Worm (Caenorhabditis elegans) whole organism, young adult: ENCODE results near the gene F54D12.8.

Experiments used
- B0261.1 ChIP-seq: sonication (generic microtip); optimal IDR thresholded peaks from 2 replicates; lab custom pipeline; 2016; ENCODE audit warnings: mild to moderate bottlenecking, missing genetic modification characterization, moderate library complexity, missing compliant biosample characterization
- B0336.3 ChIP-seq: fragments of 200-800 bp; sonication (Bioruptor generic); IDR thresholded peaks from 2 replicates; pipeline ENCODE4 v1.3.6; 2022; ENCODE audit warnings: missing genetic modification characterization, missing compliant biosample characterization
- F22D6.2 ChIP-seq: sonication (generic microtip); optimal IDR thresholded peaks from 2 replicates; lab custom pipeline; 2016; ENCODE audit warnings: mild to moderate bottlenecking, missing genetic modification characterization, missing compliant biosample characterization
- F39B2.1 ChIP-seq: fragments of 200-800 bp; sonication (Bioruptor generic); IDR thresholded peaks from 2 replicates; pipeline ENCODE4 v1.3.6; 2022; ENCODE audit warnings: missing genetic modification reagents, missing genetic modification characterization, missing compliant biosample characterization
- F49E8.2 ChIP-seq: sonication (generic microtip); optimal IDR thresholded peaks from 3 replicates; lab custom pipeline; 2017; ENCODE audit warnings: missing genetic modification characterization, mild to moderate bottlenecking, missing compliant biosample characterization, antibody characterized with exemption, moderate library complexity; ENCODE audit not compliant: insufficient read depth
- F52B5.7 ChIP-seq: sonication (generic microtip); optimal IDR thresholded peaks from 2 replicates; lab custom pipeline; 2016; ENCODE audit warnings: mild to moderate bottlenecking, missing genetic modification characterization, missing compliant biosample characterization
- K11D2.4 ChIP-seq: fragments of 200-800 bp; sonication (Bioruptor generic); IDR thresholded peaks from 2 replicates; pipeline ENCODE4 v1.3.6; 2022; ENCODE audit warnings: missing genetic modification reagents, missing genetic modification characterization, missing compliant biosample characterization
- aptf-3 ChIP-seq: fragments of 200-800 bp; sonication (Bioruptor generic); IDR thresholded peaks from 2 replicates; pipeline ENCODE4 v1.3.6; 2022; ENCODE audit warnings: missing genetic modification characterization, missing compliant biosample characterization
- atf-7 ChIP-seq: sonication (generic microtip); optimal IDR thresholded peaks from 2 replicates; lab custom pipeline; 2017; ENCODE audit warnings: mild to moderate bottlenecking, missing genetic modification characterization, missing compliant biosample characterization
- attf-6 ChIP-seq: fragments of 200-800 bp; sonication (Bioruptor generic); IDR thresholded peaks from 2 replicates; pipeline ENCODE4 v1.3.6; 2022; ENCODE audit warnings: missing genetic modification reagents, missing genetic modification characterization, missing compliant biosample characterization
- ccch-3 ChIP-seq: fragments of 200-800 bp; sonication (Bioruptor generic); optimal IDR thresholded peaks from 2 replicates; lab custom pipeline; 2018; ENCODE audit warnings: mild to moderate bottlenecking, missing genetic modification characterization, missing compliant biosample characterization
- ceh-58 ChIP-seq: fragments of 200-800 bp; sonication (Bioruptor generic); IDR thresholded peaks from 2 replicates; pipeline ENCODE4 v1.3.6; 2022; ENCODE audit warnings: missing genetic modification characterization, missing compliant biosample characterization
- ceh-79 ChIP-seq: sonication (generic microtip); optimal IDR thresholded peaks from 2 replicates; lab custom pipeline; 2017; ENCODE audit warnings: mild to moderate bottlenecking, missing genetic modification characterization, missing compliant biosample characterization
- chd-7 ChIP-seq: sonication (generic microtip); optimal IDR thresholded peaks from 2 replicates; lab custom pipeline; 2016; ENCODE audit warnings: mild to moderate bottlenecking, missing genetic modification characterization, moderate library complexity, missing compliant biosample characterization
- die-1 ChIP-seq: sonication (generic microtip); optimal IDR thresholded peaks from 2 replicates; lab custom pipeline; 2016; ENCODE audit warnings: missing genotype, mild to moderate bottlenecking, missing genetic modification characterization, missing compliant biosample characterization
- dox-1 ChIP-seq: fragments of 200-800 bp; sonication (Bioruptor generic); IDR thresholded peaks from 2 replicates; pipeline ENCODE4 v1.3.6; 2022; ENCODE audit warnings: missing genetic modification reagents, missing genetic modification characterization, missing compliant biosample characterization
- dpff-1 ChIP-seq: sonication (generic microtip); optimal IDR thresholded peaks from 2 replicates; lab custom pipeline; 2017; ENCODE audit warnings: mild to moderate bottlenecking, missing genetic modification characterization, missing compliant biosample characterization
- egl-18 ChIP-seq: fragments of 200-800 bp; sonication (Bioruptor generic); IDR thresholded peaks from 2 replicates; pipeline ENCODE4 v1.3.6; 2022; ENCODE audit warnings: missing genetic modification reagents, missing genetic modification characterization, missing compliant biosample characterization
- egl-44 ChIP-seq: fragments of 200-800 bp; sonication (Bioruptor generic); IDR thresholded peaks from 2 replicates; pipeline ENCODE4 v1.3.6; 2022; ENCODE audit warnings: missing genetic modification reagents, missing genetic modification characterization, missing compliant biosample characterization
- egrh-3 ChIP-seq: fragments of 200-800 bp; sonication (Bioruptor generic); IDR thresholded peaks from 2 replicates; pipeline ENCODE4 v1.3.6; 2022; ENCODE audit warnings: missing genetic modification reagents, missing genetic modification characterization, missing compliant biosample characterization
- ets-4 ChIP-seq: fragments of 200-800 bp; sonication (Bioruptor generic); optimal IDR thresholded peaks from 2 replicates; lab custom pipeline; 2018; ENCODE audit warnings: mild to moderate bottlenecking, missing genetic modification characterization, missing compliant biosample characterization
- gei-17 ChIP-seq: fragments of 200-800 bp; sonication (Bioruptor generic); optimal IDR thresholded peaks from 2 replicates; lab custom pipeline; 2018; ENCODE audit warnings: mild to moderate bottlenecking, missing genetic modification characterization, missing compliant biosample characterization
- him-1 ChIP-seq: sonication (generic microtip); optimal IDR thresholded peaks from 2 replicates; lab custom pipeline; 2016; ENCODE audit warnings: missing genotype, missing genetic modification reagents, missing genetic modification characterization, missing compliant biosample characterization
- hmg-1.2 ChIP-seq: fragments of 200-800 bp; sonication (Bioruptor generic); IDR thresholded peaks from 2 replicates; pipeline ENCODE4 v1.3.6; 2022; ENCODE audit warnings: missing genetic modification reagents, missing genetic modification characterization, missing compliant biosample characterization
- hrde-1 ChIP-seq: sonication (generic microtip); optimal IDR thresholded peaks from 2 replicates; lab custom pipeline; 2016; ENCODE audit warnings: missing genetic modification characterization, mild to moderate bottlenecking, missing compliant biosample characterization, moderate library complexity, missing genotype, missing genetic modification reagents, borderline replicate concordance
- hsf-1 ChIP-seq: fragments of 200-800 bp; sonication (Bioruptor generic); IDR thresholded peaks from 2 replicates; pipeline ENCODE4 v1.3.6; 2022; ENCODE audit warnings: missing genetic modification reagents, missing genetic modification characterization, missing compliant biosample characterization
- lag-1 ChIP-seq: fragments of 200-800 bp; sonication (Bioruptor generic); IDR thresholded peaks from 2 replicates; pipeline ENCODE4 v1.3.6; 2022; ENCODE audit warnings: missing genetic modification reagents, missing genetic modification characterization, missing compliant biosample characterization
- let-526 ChIP-seq: fragments of 200-800 bp; sonication (Bioruptor generic); IDR thresholded peaks from 2 replicates; pipeline ENCODE4 v1.3.6; 2022; ENCODE audit warnings: missing genetic modification reagents, missing genetic modification characterization, missing compliant biosample characterization
- lin-40 ChIP-seq: sonication (generic microtip); optimal IDR thresholded peaks from 2 replicates; lab custom pipeline; 2016; ENCODE audit warnings: missing genetic modification characterization, mild to moderate bottlenecking, missing compliant biosample characterization, missing genotype, missing genetic modification reagents
- lin-54 ChIP-seq: fragments of 200-800 bp; sonication (Bioruptor generic); optimal IDR thresholded peaks from 2 replicates; lab custom pipeline; 2018; ENCODE audit warnings: mild to moderate bottlenecking, missing genetic modification characterization, missing compliant biosample characterization
- lsl-1 ChIP-seq: fragments of 200-800 bp; sonication (Bioruptor generic); optimal IDR thresholded peaks from 2 replicates; lab custom pipeline; 2018; ENCODE audit warnings: mild to moderate bottlenecking, missing genetic modification characterization, moderate library complexity, missing compliant biosample characterization
- madf-10 ChIP-seq: sonication (generic microtip); optimal IDR thresholded peaks from 2 replicates; lab custom pipeline; 2016; ENCODE audit warnings: mild to moderate bottlenecking, missing genetic modification characterization, missing compliant biosample characterization
- madf-3 ChIP-seq: fragments of 200-800 bp; sonication (Bioruptor generic); IDR thresholded peaks from 2 replicates; pipeline ENCODE4 v1.3.6; 2022; ENCODE audit warnings: missing genetic modification reagents, missing genetic modification characterization, missing compliant biosample characterization
- madf-8 ChIP-seq: fragments of 200-800 bp; sonication (Bioruptor generic); conservative IDR thresholded peaks from 2 replicates; pipeline ENCODE4 v1.3.6; 2022; ENCODE audit warnings: missing genetic modification reagents, missing genetic modification characterization, missing compliant biosample characterization
- mel-28 ChIP-seq: sonication (generic microtip); optimal IDR thresholded peaks from 2 replicates; lab custom pipeline; 2016; ENCODE audit warnings: borderline replicate concordance, mild to moderate bottlenecking, missing genetic modification characterization, missing compliant biosample characterization
- nfya-1 ChIP-seq: sonication (generic microtip); optimal IDR thresholded peaks from 2 replicates; lab custom pipeline; 2017; ENCODE audit warnings: antibody characterized with exemption, missing compliant biosample characterization, missing genetic modification characterization, borderline replicate concordance; ENCODE audit not compliant: insufficient read depth
- nhr-179 ChIP-seq: sonication (generic microtip); optimal IDR thresholded peaks from 2 replicates; lab custom pipeline; 2016; ENCODE audit warnings: mild to moderate bottlenecking, missing genetic modification characterization, missing compliant biosample characterization
- nhr-27 ChIP-seq: fragments of 200-800 bp; sonication (Bioruptor generic); optimal IDR thresholded peaks from 2 replicates; lab custom pipeline; 2018; ENCODE audit warnings: mild to moderate bottlenecking, missing genetic modification characterization, moderate library complexity, missing compliant biosample characterization
- rec-8 ChIP-seq, 2 experiments: sonication (generic microtip); optimal IDR thresholded peaks; 2 replicates each; lab custom pipeline; 2016; ENCODE audit warnings: mild to moderate bottlenecking in 2 of 2, missing genetic modification characterization in 2 of 2, missing genetic modification reagents in 2 of 2, missing genotype in 2 of 2, missing biosample characterization in 1 of 2, missing compliant biosample characterization in 1 of 2, moderate library complexity in 1 of 2
- repo-1 ChIP-seq: sonication (generic microtip); optimal IDR thresholded peaks from 2 replicates; lab custom pipeline; 2017; ENCODE audit warnings: mild to moderate bottlenecking, missing genetic modification characterization, missing compliant biosample characterization
- sea-2 ChIP-seq: fragments of 200-800 bp; sonication (Bioruptor generic); IDR thresholded peaks from 2 replicates; pipeline ENCODE4 v1.3.6; 2022; ENCODE audit warnings: missing genetic modification characterization, missing compliant biosample characterization
- tbp1 ChIP-seq: fragments of 200-800 bp; sonication (Bioruptor generic); optimal IDR thresholded peaks from 2 replicates; lab custom pipeline; 2018; ENCODE audit warnings: mild to moderate bottlenecking, missing genetic modification characterization, missing compliant biosample characterization
- tbx-9 ChIP-seq: sonication (generic microtip); optimal IDR thresholded peaks from 2 replicates; lab custom pipeline; 2016; ENCODE audit warnings: borderline replicate concordance, missing genetic modification characterization, inconsistent platforms, missing compliant biosample characterization
- unc-130 ChIP-seq: sonication (generic microtip); optimal IDR thresholded peaks from 2 replicates; lab custom pipeline; 2016; ENCODE audit warnings: missing genetic modification reagents, missing genetic modification characterization, missing compliant biosample characterization
- xnd-1 ChIP-seq: sonication (generic microtip); optimal IDR thresholded peaks from 2 replicates; lab custom pipeline; 2016; ENCODE audit warnings: missing genotype, missing genetic modification reagents, missing genetic modification characterization, missing compliant biosample characterization
- ztf-25 ChIP-seq: fragments of 200-800 bp; sonication (Bioruptor generic); IDR thresholded peaks from 2 replicates; pipeline ENCODE4 v1.3.6; 2022; ENCODE audit warnings: missing genetic modification reagents, missing genetic modification characterization, missing compliant biosample characterization
- ztf-26 ChIP-seq: sonication (generic microtip); optimal IDR thresholded peaks from 2 replicates; lab custom pipeline; 2017; ENCODE audit warnings: missing genetic modification characterization, missing compliant biosample characterization
- ztf-6 ChIP-seq: fragments of 200-800 bp; sonication (Bioruptor generic); IDR thresholded peaks from 2 replicates; pipeline ENCODE4 v1.3.6; 2022; ENCODE audit warnings: missing genetic modification reagents, missing genetic modification characterization, missing compliant biosample characterization

The F54D12.8 gene

ce11 chrII:1437449-1438335 is 39.9 kb upstream of the F54D12.8 start, which contains the start of gene nol-6 (continued):
- TF ChIP-seq atf-7 = no peak
- no peak for TF ChIP-seq F49E8.2 (tag; lab: Kevin White, UChicago)
- TF ChIP-seq hsf-1 (GFP tag; lab: Robert Waterston, UW) = no peak
- TF ChIP-seq tbx-9 (tag; lab: Kevin White, UChicago) = no peak
- no peak for TF ChIP-seq chd-7
- TF ChIP-seq sea-2 (GFP tag; lab: Robert Waterston, UW) = no peak
- TF ChIP-seq egl-18 (GFP tag; lab: Robert Waterston, UW) = no peak
- TF ChIP-seq die-1 (tag; lab: Kevin White, UChicago) = no peak
- no peak for TF ChIP-seq egl-44 (GFP tag; lab: Robert Waterston, UW)
- TF ChIP-seq aptf-3 = no peak
- no peak for TF ChIP-seq him-1 (tag; lab: Kevin White, UChicago)
- no peak for TF ChIP-seq madf-10 (tag; lab: Kevin White, UChicago)
- no peak for TF ChIP-seq ccch-3 (GFP tag; lab: Kevin White, UChicago)
- no peak for TF ChIP-seq B0336.3 (GFP tag; lab: Robert Waterston, UW)
- no peak for TF ChIP-seq mel-28 (tag; lab: Kevin White, UChicago)
- TF ChIP-seq hmg-1.2 (GFP tag; lab: Robert Waterston, UW) = peak; percentile 6; the same call in 1 of the 2 replicates
- no peak for TF ChIP-seq attf-6
- TF ChIP-seq lag-1 (GFP tag; lab: Robert Waterston, UW) = no peak
- no peak for TF ChIP-seq ceh-79
- TF ChIP-seq K11D2.4 = no peak
- TF ChIP-seq ets-4 (GFP tag; lab: Kevin White, UChicago) = no peak
- no peak for TF ChIP-seq rec-8 (tag; optimal IDR thresholded peaks at IDR 0.05; lab: Kevin White, UChicago)
- TF ChIP-seq dox-1 (GFP tag; lab: Robert Waterston, UW) = no peak
- no peak for TF ChIP-seq F39B2.1 (GFP tag; lab: Robert Waterston, UW)
- peak; percentile 76 for TF ChIP-seq lsl-1 (GFP tag; lab: Kevin White, UChicago)
- TF ChIP-seq repo-1 (tag; lab: Kevin White, UChicago) = no peak
- TF ChIP-seq egrh-3 (GFP tag; lab: Robert Waterston, UW) = no peak
- no peak for TF ChIP-seq F22D6.2
- TF ChIP-seq ceh-58 (GFP tag; lab: Robert Waterston, UW) = no peak
- TF ChIP-seq xnd-1 = peak; percentile 37
- TF ChIP-seq let-526 = no peak
- no peak for TF ChIP-seq ztf-25 (GFP tag; lab: Robert Waterston, UW)
- TF ChIP-seq dpff-1 = no peak
- no peak for TF ChIP-seq gei-17 (GFP tag; lab: Kevin White, UChicago)
- no peak for TF ChIP-seq lin-40 (tag; lab: Kevin White, UChicago)
- TF ChIP-seq lin-54 (GFP tag; lab: Kevin White, UChicago) = peak; percentile 30
- no peak for TF ChIP-seq nfya-1
- TF ChIP-seq madf-8 (GFP tag; lab: Robert Waterston, UW) = peak; percentile 70
- no peak for TF ChIP-seq madf-3 (GFP tag; lab: Robert Waterston, UW)
- no peak for TF ChIP-seq ztf-26 (tag; lab: Kevin White, UChicago)
- TF ChIP-seq unc-130 (GFP tag; lab: Kevin White, UChicago) = no peak
- no peak for TF ChIP-seq nhr-179 (tag; lab: Kevin White, UChicago)
- TF ChIP-seq tbp1 (GFP tag; lab: Kevin White, UChicago) = no peak
- TF ChIP-seq ztf-6 = no peak
- TF ChIP-seq hrde-1 (tag; lab: Kevin White, UChicago) = no peak
- TF ChIP-seq B0261.1 = no peak
- TF ChIP-seq nhr-27 = no peak
- TF ChIP-seq F52B5.7 (tag; lab: Kevin White, UChicago) = no peak
